Worm (Caenorhabditis elegans): ENCODE data around the gene fbxa-73.
A peak's percentile ranks its signal among the peaks of the same experiment; 100 is the strongest.

The fbxa-73 gene

ce11 chrIII:2253027-2253499 lies at the start of gene fbxa-73:
TSS of gene fbxa-73 (plus strand) at chrIII:2253449.
- TF ChIP-seq elt-2 (tag; optimal IDR thresholded peaks at IDR 0.05) (peak; percentile 71), ets-5 (GFP tag; IDR thresholded peaks at IDR 0.05) (no peak), pqm-1 (tag; optimal IDR thresholded peaks at IDR 0.05) (peak; percentile 62)

DNA sequence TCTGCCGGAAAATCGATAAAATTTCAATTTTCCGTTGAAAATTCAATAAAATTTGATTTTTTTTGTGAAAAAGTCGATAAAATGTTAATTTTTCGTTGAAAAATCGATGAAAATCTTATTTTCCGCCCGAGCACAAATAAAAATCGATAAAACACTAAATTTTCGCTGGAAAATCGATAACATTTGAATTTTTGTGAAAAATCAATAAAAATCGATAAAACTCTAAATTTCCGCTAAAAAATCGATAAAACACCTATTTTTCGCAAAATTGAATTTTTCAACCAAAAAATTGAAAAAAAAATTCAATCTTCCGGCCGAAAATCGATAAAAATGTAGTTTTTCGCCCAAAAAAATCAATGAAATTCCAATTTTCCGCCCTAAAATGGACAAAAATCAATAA lies 48.1 kb upstream of the fbxa-73 start:
- TF ChIP-seq skn-1 (tag; optimal IDR thresholded peaks at IDR 0.05) (no peak), unc-130 (tag; optimal IDR thresholded peaks at IDR 0.05) (no peak), C04F5.9 (tag; optimal IDR thresholded peaks at IDR 0.05) (no peak), hlh-17 (GFP tag; optimal IDR thresholded peaks at IDR 0.05; ENCODE audit: borderline replicate concordance) (no peak), mef-2 (tag; optimal IDR thresholded peaks at IDR 0.05) (no peak), fkh-4 (tag; optimal IDR thresholded peaks at IDR 0.05; ENCODE audit: borderline replicate concordance) (no peak), sup-37 (GFP tag; optimal IDR thresholded peaks at IDR 0.05) (no peak), unc-62 (GFP tag; optimal IDR thresholded peaks at IDR 0.05) (no peak), pqm-1 (tag; optimal IDR thresholded peaks at IDR 0.05) (no peak), lin-39 (tag; optimal IDR thresholded peaks at IDR 0.05) (no peak), ceh-8 (GFP tag; optimal IDR thresholded peaks at IDR 0.05) (no peak), efl-1 (optimal IDR thresholded peaks at IDR 0.05) (no peak), efl-1 (GFP tag; optimal IDR thresholded peaks at IDR 0.05 in 1 of 2) (no peak), nhr-19 (GFP tag; conservative IDR thresholded peaks at IDR 0.05) (no peak), pax-3 (tag; optimal IDR thresholded peaks at IDR 0.05) (no peak), nhr-71 (tag; optimal IDR thresholded peaks at IDR 0.05) (no peak), nhr-20 (tag; optimal IDR thresholded peaks at IDR 0.05) (no peak), unc-98 (GFP tag; IDR thresholded peaks at IDR 0.05) (no peak), ztf-4 (tag; optimal IDR thresholded peaks at IDR 0.05) (no peak)

DNA sequence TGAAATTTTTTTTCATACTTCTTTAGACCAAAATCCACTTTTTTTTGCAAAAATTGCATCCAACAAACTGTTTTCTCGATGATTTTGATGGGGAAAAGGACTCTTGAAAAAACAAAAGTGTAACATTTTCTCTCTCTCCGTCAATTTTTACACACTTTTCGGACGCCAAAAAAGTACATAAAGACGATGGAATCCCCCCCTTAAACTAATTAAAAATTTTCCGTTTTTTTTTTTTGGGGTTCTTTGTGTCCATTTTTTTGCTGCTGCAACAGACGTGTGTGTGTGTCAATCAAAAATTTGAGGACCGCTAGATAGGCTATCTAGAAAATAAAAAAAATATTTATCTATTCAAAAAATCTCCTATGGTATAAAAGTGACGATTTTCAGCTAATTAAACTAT lies 45.4 kb upstream of the fbxa-73 start, which contains the start of gene C39B5.5:
Gene C39B5.5 (plus strand): TSS at position 301 of the 400 bp plus-strand sequence.
- TF ChIP-seq egl-27 (tag; optimal IDR thresholded peaks at IDR 0.05) (no peak), elt-3 (tag; optimal IDR thresholded peaks at IDR 0.05) (no peak), efl-3 (GFP tag; optimal IDR thresholded peaks at IDR 0.05) (no peak), rnt-1 (tag; optimal IDR thresholded peaks at IDR 0.05) (no peak)

DNA sequence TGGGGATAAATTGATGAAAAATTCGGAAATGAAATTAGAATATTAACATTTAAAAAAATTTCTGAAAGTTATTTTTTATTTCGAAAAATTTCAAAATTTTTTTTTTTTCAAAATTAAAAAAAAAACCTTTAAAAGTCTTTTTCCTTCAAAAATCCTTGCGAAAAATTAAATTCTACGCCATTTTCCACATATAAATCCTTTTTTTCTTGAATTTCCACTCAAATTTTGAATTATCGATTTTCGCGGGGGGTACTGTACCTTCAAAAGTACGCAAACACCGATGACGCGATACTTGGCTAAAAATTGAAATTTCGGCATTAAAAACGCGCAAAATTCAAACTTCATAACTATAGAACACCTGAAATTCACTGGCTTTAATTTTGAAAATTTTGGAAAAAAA lies 42.6 kb upstream of the fbxa-73 start:
- TF ChIP-seq nhr-28 (tag; optimal IDR thresholded peaks at IDR 0.05) (no peak), skn-1 (tag; optimal IDR thresholded peaks at IDR 0.05) (no peak), unc-98 (GFP tag; IDR thresholded peaks at IDR 0.05) (no peak), hlh-4 (tag; optimal IDR thresholded peaks at IDR 0.05) (no peak), sox-4 (tag; optimal IDR thresholded peaks at IDR 0.05) (no peak), C16A3.4 (tag; optimal IDR thresholded peaks at IDR 0.05) (no peak), elt-2 (tag; optimal IDR thresholded peaks at IDR 0.05) (no peak), nhr-90 (tag; optimal IDR thresholded peaks at IDR 0.05; ENCODE audit: poor library complexity) (no peak), dpl-1 (GFP tag; optimal IDR thresholded peaks at IDR 0.05) (no peak), nhr-84 (tag; optimal IDR thresholded peaks at IDR 0.05) (no peak)

- TF ChIP-seq elt-2 (tag; optimal IDR thresholded peaks at IDR 0.05): peak; percentile 40
- no peak for TF ChIP-seq nhr-237 (tag; optimal IDR thresholded peaks at IDR 0.05)
- TF ChIP-seq nhr-12 (tag; optimal IDR thresholded peaks at IDR 0.05): no peak
- no peak for TF ChIP-seq ama-1 (optimal IDR thresholded peaks at IDR 0.05)
- TF ChIP-seq nhr-11 (tag; optimal IDR thresholded peaks at IDR 0.05): no peak
These were observed 42.1 kb upstream of the fbxa-73 start, which contains the start of gene C39B5.14 for ce11 chrIII:2211120-2211519. TSS of gene C39B5.14 (plus strand) at chrIII:2211420.

All from whole organism, L1 larva.